Fruit fly (Drosophila melanogaster) whole organism, embryonic: ENCODE data around the gene slmo.

Experiments
- Ada2b ChIP-seq: fragments of 200-800 bp; sonication (Bioruptor generic); IDR thresholded peaks from 2 replicates; pipeline ENCODE4 v1.3.6; 2022; ENCODE audit warnings: missing biosample characterization, missing genetic modification characterization
- Aef1 ChIP-seq: fragments of 200-800 bp; sonication (Bioruptor generic); IDR thresholded peaks from 3 replicates; pipeline ENCODE4 v1.3.6; 2022; ENCODE audit warnings: missing biosample characterization, missing genetic modification characterization
- Blimp-1 ChIP-seq: fragments of 200-800 bp; sonication (Bioruptor generic); optimal IDR thresholded peaks from 3 replicates; lab custom pipeline; 2018; ENCODE audit warnings: missing biosample characterization, missing genetic modification characterization, mild to moderate bottlenecking, moderate library complexity, missing genetic modification reagents
- C15 ChIP-seq: fragments of 200-800 bp; sonication (Bioruptor generic); IDR thresholded peaks from 3 replicates; pipeline ENCODE4 v1.3.6; 2022; ENCODE audit warnings: missing biosample characterization, missing genetic modification characterization
- CG1024 ChIP-seq: fragments of 200-800 bp; sonication (Bioruptor generic); IDR thresholded peaks from 2 replicates; pipeline ENCODE4 v1.3.6; 2022; ENCODE audit warnings: missing biosample characterization, missing genetic modification characterization
- CG10431 ChIP-seq: fragments of 200-800 bp; sonication (Bioruptor generic); optimal IDR thresholded peaks from 3 replicates; lab custom pipeline; 2018; ENCODE audit warnings: missing biosample characterization, mild to moderate bottlenecking, missing genetic modification characterization
- CG10959 ChIP-seq: fragments of 200-800 bp; sonication (Bioruptor generic); IDR thresholded peaks from 2 replicates; pipeline ENCODE4 v1.3.6; 2022; ENCODE audit warnings: missing biosample characterization, missing genetic modification characterization
- CG14050 ChIP-seq: fragments of 200-800 bp; sonication (Bioruptor generic); IDR thresholded peaks from 3 replicates; pipeline ENCODE4 v1.3.6; 2022; ENCODE audit warnings: missing biosample characterization, missing genetic modification characterization
- CG14710 ChIP-seq: fragments of 200-800 bp; sonication (Bioruptor generic); optimal IDR thresholded peaks from 3 replicates; lab custom pipeline; 2019; ENCODE audit warnings: missing biosample characterization, mild to moderate bottlenecking, missing genetic modification characterization, moderate library complexity
- CG1529 ChIP-seq: fragments of 200-800 bp; sonication (Bioruptor generic); optimal IDR thresholded peaks from 3 replicates; lab custom pipeline; 2018; ENCODE audit warnings: missing biosample characterization, missing genetic modification characterization
- CG15696 ChIP-seq: fragments of 200-800 bp; sonication (Bioruptor generic); optimal IDR thresholded peaks from 2 replicates; lab custom pipeline; 2019; ENCODE audit warnings: missing biosample characterization, mild to moderate bottlenecking, missing genetic modification characterization, moderate library complexity
- CG16815 ChIP-seq: fragments of 200-800 bp; sonication (Bioruptor generic); optimal IDR thresholded peaks from 3 replicates; lab custom pipeline; 2017; ENCODE audit warnings: missing biosample characterization, mild to moderate bottlenecking, missing genetic modification characterization
- CG18262 ChIP-seq: fragments of 200-800 bp; optimal IDR thresholded peaks from 3 replicates; lab custom pipeline; 2019; ENCODE audit warnings: missing biosample characterization, mild to moderate bottlenecking, missing genetic modification characterization, moderate library complexity
- CG33213 ChIP-seq: fragments of 200-800 bp; sonication (Bioruptor generic); optimal IDR thresholded peaks from 3 replicates; lab custom pipeline; 2016; ENCODE audit warnings: missing biosample characterization, missing genetic modification characterization
- CG34224 ChIP-seq: fragments of 200-800 bp; sonication (Bioruptor generic); IDR thresholded peaks from 3 replicates; pipeline ENCODE4 v1.3.6; 2022; ENCODE audit warnings: missing biosample characterization, missing genetic modification characterization; ENCODE audit not compliant: partially characterized antibody
- CG34376 ChIP-seq: fragments of 200-800 bp; sonication (Bioruptor generic); optimal IDR thresholded peaks from 2 replicates; lab custom pipeline; 2018; ENCODE audit warnings: missing biosample characterization, mild to moderate bottlenecking, missing genetic modification characterization
- CG3847 ChIP-seq: fragments of 200-800 bp; sonication (Bioruptor generic); IDR thresholded peaks from 2 replicates; pipeline ENCODE4 v1.3.6; 2022; ENCODE audit warnings: missing biosample characterization, missing genetic modification characterization
- CG4328 ChIP-seq: fragments of 200-800 bp; sonication (Bioruptor generic); optimal IDR thresholded peaks from 3 replicates; lab custom pipeline; 2017; ENCODE audit warnings: missing biosample characterization, missing genetic modification reagents, missing genetic modification characterization
- CG4404 ChIP-seq: fragments of 200-800 bp; sonication (Bioruptor generic); IDR thresholded peaks from 2 replicates; pipeline ENCODE4 v1.3.6; 2022; ENCODE audit warnings: missing biosample characterization, missing genetic modification characterization
- CG6254 ChIP-seq: fragments of 200-800 bp; sonication (Bioruptor generic); optimal IDR thresholded peaks from 3 replicates; lab custom pipeline; 2017; ENCODE audit warnings: mild to moderate bottlenecking, missing biosample characterization, missing genetic modification reagents, missing genetic modification characterization
- CG6791 ChIP-seq: fragments of 200-800 bp; sonication (Bioruptor generic); IDR thresholded peaks from 3 replicates; pipeline ENCODE4 v1.3.6; 2022; ENCODE audit warnings: missing biosample characterization, missing genetic modification characterization; ENCODE audit not compliant: partially characterized antibody
- CG7928 ChIP-seq: fragments of 200-800 bp; sonication (Bioruptor generic); optimal IDR thresholded peaks from 2 replicates; lab custom pipeline; 2017; ENCODE audit warnings: missing biosample characterization, mild to moderate bottlenecking, missing genetic modification characterization
- CG9609 ChIP-seq: fragments of 200-800 bp; sonication (Bioruptor generic); optimal IDR thresholded peaks from 3 replicates; lab custom pipeline; 2016; ENCODE audit warnings: missing biosample characterization, missing genetic modification characterization
- CrebB ChIP-seq: fragments of 200-800 bp; sonication (Bioruptor generic); optimal IDR thresholded peaks from 3 replicates; lab custom pipeline; 2018; ENCODE audit warnings: missing biosample characterization, mild to moderate bottlenecking, missing genetic modification characterization
- Dfd ChIP-seq, 2 experiments: fragments of >200 bp; optimal IDR thresholded peaks; 2 replicates each; lab custom pipeline; 2017; ENCODE audit warnings: missing biosample characterization in 2 of 2, missing genetic modification characterization in 2 of 2
- Dp ChIP-seq: fragments of 200-800 bp; sonication (Bioruptor generic); optimal IDR thresholded peaks from 2 replicates; lab custom pipeline; 2018; ENCODE audit warnings: missing biosample characterization, mild to moderate bottlenecking, missing genetic modification characterization, moderate library complexity
- Hr39 ChIP-seq: fragments of >200 bp; optimal IDR thresholded peaks from 2 replicates; lab custom pipeline; 2017
- Hr78 ChIP-seq, 2 experiments: fragments of 200-800 bp in 1 of 2; fragments of >200 bp in 1 of 2; sonication (Bioruptor generic) in 1 of 2; optimal IDR thresholded peaks; 2 replicates each; lab custom pipeline; 2017 to 2019; ENCODE audit warnings: missing biosample characterization in 2 of 2, missing genetic modification characterization in 2 of 2, mild to moderate bottlenecking in 1 of 2, moderate library complexity in 1 of 2
- NC2β ChIP-seq: fragments of 200-800 bp; sonication (Bioruptor generic); optimal IDR thresholded peaks from 2 replicates; lab custom pipeline; 2016; ENCODE audit warnings: missing biosample characterization, missing genetic modification characterization
- Oaz ChIP-seq: fragments of 200-800 bp; sonication (Bioruptor generic); IDR thresholded peaks from 2 replicates; pipeline ENCODE4 v1.3.6; 2022; ENCODE audit warnings: missing biosample characterization, missing genetic modification characterization
- Oli ChIP-seq: fragments of 200-800 bp; sonication (Bioruptor generic); optimal IDR thresholded peaks from 2 replicates; lab custom pipeline; 2018; ENCODE audit warnings: missing biosample characterization, mild to moderate bottlenecking, missing genetic modification characterization, moderate library complexity
- Sry-δ ChIP-seq: fragments of 200-800 bp; sonication (Bioruptor generic); optimal IDR thresholded peaks from 2 replicates; lab custom pipeline; 2016; ENCODE audit warnings: missing biosample characterization, missing genetic modification characterization
- Tbp ChIP-seq: fragments of >200 bp; optimal IDR thresholded peaks from 2 replicates; lab custom pipeline; 2018; ENCODE audit warnings: missing biosample characterization, missing genetic modification characterization
- Vsx1 ChIP-seq: fragments of 200-800 bp; sonication (Bioruptor generic); optimal IDR thresholded peaks from 2 replicates; lab custom pipeline; 2017; ENCODE audit warnings: missing biosample characterization, mild to moderate bottlenecking, missing genetic modification characterization, missing genetic modification reagents
- ase ChIP-seq: fragments of 200-800 bp; sonication (Bioruptor generic); IDR thresholded peaks from 3 replicates; pipeline ENCODE4 v1.3.6; 2022; ENCODE audit warnings: missing biosample characterization, missing genetic modification characterization
- caup ChIP-seq: fragments of 200-800 bp; sonication (Bioruptor generic); optimal IDR thresholded peaks from 3 replicates; lab custom pipeline; 2017; ENCODE audit warnings: missing biosample characterization, mild to moderate bottlenecking, missing genetic modification characterization, moderate library complexity; ENCODE audit not compliant: severe bottlenecking
- gce ChIP-seq: fragments of 200-800 bp; sonication (Bioruptor generic); IDR thresholded peaks from 3 replicates; pipeline ENCODE4 v1.3.6; 2022; ENCODE audit warnings: missing biosample characterization, missing genetic modification characterization
- hth ChIP-seq: fragments of >200 bp; optimal IDR thresholded peaks from 2 replicates; lab custom pipeline; 2017; ENCODE audit warnings: inconsistent platforms
- lilli ChIP-seq: fragments of 200-800 bp; sonication (Bioruptor generic); optimal IDR thresholded peaks from 3 replicates; lab custom pipeline; 2016; ENCODE audit warnings: missing biosample characterization, missing genetic modification characterization
- lola ChIP-seq, 3 experiments: fragments of >200 bp in 2 of 3; fragments of 200-800 bp in 1 of 3; sonication (Bioruptor generic) in 1 of 3; optimal IDR thresholded peaks; 2 replicates each; lab custom pipeline; 2017 to 2019; ENCODE audit warnings: missing biosample characterization in 3 of 3, missing genetic modification characterization in 3 of 3, mild to moderate bottlenecking in 1 of 3, moderate library complexity in 1 of 3
- nau ChIP-seq: fragments of 200-800 bp; sonication (Bioruptor generic); optimal IDR thresholded peaks from 3 replicates; lab custom pipeline; 2017; ENCODE audit warnings: missing biosample characterization, mild to moderate bottlenecking, missing genetic modification characterization, missing genetic modification reagents
- nerfin-2 ChIP-seq: fragments of 200-800 bp; sonication (Bioruptor generic); IDR thresholded peaks from 2 replicates; pipeline ENCODE4 v1.3.6; 2022; ENCODE audit warnings: missing biosample characterization, missing genetic modification characterization; ENCODE audit not compliant: partially characterized antibody
- onecut ChIP-seq: fragments of 200-800 bp; sonication (Bioruptor generic); IDR thresholded peaks from 2 replicates; pipeline ENCODE4 v1.3.6; 2022; ENCODE audit warnings: missing biosample characterization, missing genetic modification characterization
- repo ChIP-seq: fragments of 200-800 bp; sonication (Bioruptor generic); optimal IDR thresholded peaks from 2 replicates; lab custom pipeline; 2016; ENCODE audit warnings: missing biosample characterization, missing genetic modification characterization
- run ChIP-seq: fragments of 200-800 bp; sonication (Bioruptor generic); optimal IDR thresholded peaks from 3 replicates; lab custom pipeline; 2018; ENCODE audit warnings: missing biosample characterization, mild to moderate bottlenecking, missing genetic modification characterization
- sens-2 ChIP-seq: fragments of 200-800 bp; sonication (Bioruptor generic); IDR thresholded peaks from 2 replicates; pipeline ENCODE4 v1.3.6; 2022; ENCODE audit warnings: missing biosample characterization, missing genetic modification characterization
- stwl ChIP-seq: fragments of 200-800 bp; sonication (Bioruptor generic); optimal IDR thresholded peaks from 3 replicates; lab custom pipeline; 2018; ENCODE audit warnings: missing biosample characterization, mild to moderate bottlenecking, missing genetic modification characterization, moderate library complexity
- usp ChIP-seq: fragments of >200 bp; optimal IDR thresholded peaks from 2 replicates; lab custom pipeline; 2017; ENCODE audit warnings: missing biosample characterization, missing genetic modification characterization
- wek ChIP-seq: fragments of 200-800 bp; sonication (Bioruptor generic); optimal IDR thresholded peaks from 3 replicates; lab custom pipeline; 2018; ENCODE audit warnings: missing biosample characterization, mild to moderate bottlenecking, missing genetic modification characterization, moderate library complexity

The slmo gene

dm6 chr2L:6051212-6051621, 2.7 kb upstream of the slmo start (continued):
- TF ChIP-seq CG14050 (GFP tag; lab: Robert Waterston, UW) (peak; percentile 96), Tbp (GFP tag; lab: Kevin White, UChicago) (no peak), CG1529 (GFP tag; lab: Kevin White, UChicago) (peak; percentile 92), CG3847 (GFP tag; lab: Robert Waterston, UW) (peak; percentile 94), CG4328 (peak; percentile 95), caup (GFP tag; lab: Kevin White, UChicago) (peak; percentile 97), CG7928 (GFP tag; lab: Kevin White, UChicago) (peak; percentile 76), lilli (peak; percentile 97), CG18262 (peak; percentile 97), usp (GFP tag; lab: Kevin White, UChicago) (no peak), C15 (GFP tag; lab: Robert Waterston, UW) (peak; percentile 82; the same call in 1 of the 3 replicates), CG34376 (GFP tag; lab: Kevin White, UChicago) (peak; percentile 98), CG10959 (GFP tag; lab: Robert Waterston, UW) (peak; percentile 93), ase (GFP tag; lab: Robert Waterston, UW) (peak; percentile 83), sens-2 (peak; percentile 95), Ada2b (GFP tag; lab: Robert Waterston, UW) (peak; percentile 96), CG15696 (peak; percentile 89), Hr78 (GFP tag; optimal IDR thresholded peaks at IDR 0.05; lab: Kevin White, UChicago) (peak in 1 of 2 experiments; percentile 97), Hr39 (lab: Kevin White, UChicago) (no peak), repo (GFP tag; lab: Kevin White, UChicago) (peak; percentile 95), CG6254 (GFP tag; lab: Kevin White, UChicago) (peak; percentile 95), nau (GFP tag; lab: Kevin White, UChicago) (no peak), Blimp-1 (GFP tag; lab: Kevin White, UChicago) (peak; percentile 96), lola (GFP tag; optimal IDR thresholded peaks at IDR 0.05; lab: Kevin White, UChicago) (peak in 1 of 3 experiments; percentile 95), CG33213 (GFP tag; lab: Kevin White, UChicago) (peak; percentile 96), CG4404 (GFP tag; lab: Robert Waterston, UW) (peak; percentile 41; the same call in 1 of the 2 replicates), Oaz (GFP tag; lab: Robert Waterston, UW) (peak; percentile 90), Vsx1 (GFP tag; lab: Kevin White, UChicago) (no peak), CG14710 (peak; percentile 94), CG9609 (peak; percentile 88), Sry-δ (GFP tag; lab: Kevin White, UChicago) (peak; percentile 48), onecut (GFP tag; lab: Robert Waterston, UW) (peak; percentile 95), gce (GFP tag; lab: Robert Waterston, UW) (peak; percentile 91), stwl (tag; lab: Kevin White, UChicago) (peak; percentile 42), Dp (GFP tag; lab: Kevin White, UChicago) (no peak), NC2β (peak; percentile 89), Aef1 (peak; percentile 83), CG16815 (GFP tag; lab: Kevin White, UChicago) (peak; percentile 72), CG1024 (peak; percentile 86), CG34224 (GFP tag; lab: Robert Waterston, UW) (no peak), CrebB (tag; lab: Kevin White, UChicago) (peak; percentile 98), run (tag; lab: Kevin White, UChicago) (peak; percentile 94), Oli (peak; percentile 95), hth (lab: Kevin White, UChicago) (no peak), CG6791 (GFP tag; lab: Robert Waterston, UW) (0 out of 3 replicates have a peak, but pooled peaks have one; percentile 12), CG10431 (peak; percentile 92), Dfd (GFP tag; optimal IDR thresholded peaks at IDR 0.05; lab: Kevin White, UChicago) (no peak), wek (GFP tag; lab: Kevin White, UChicago) (peak; percentile 91), nerfin-2 (GFP tag; lab: Robert Waterston, UW) (no peak)
